Worm (Caenorhabditis elegans): ENCODE measurements around the gene fbxa-31.
"Not testable (repeated sequence)": the region's sequence is repeated elsewhere in the genome, so short reads cannot be mapped to it uniquely, and the experiment has no call there.

The fbxa-31 gene

ce11 chrIII:1273655-1274328 lies 2.6 kb upstream of the fbxa-31 start, which contains the start of gene fbxa-29:
TSS of gene fbxa-29 (minus strand) at chrIII:1273705.
- TF ChIP-seq nhr-80 (tag; optimal IDR thresholded peaks at IDR 0.05) (peak; percentile 30), nhr-179 (tag; optimal IDR thresholded peaks at IDR 0.05) (no peak)

ce11 chrIII:1269156-1269555 lies 2.1 kb downstream of the fbxa-31 start, which contains the start of gene fbxa-32:
TSS of gene fbxa-32 (minus strand) at chrIII:1269256.
- TF ChIP-seq ets-4 (GFP tag; optimal IDR thresholded peaks at IDR 0.05) = no peak
- no peak for TF ChIP-seq cebp-1 (GFP tag; IDR thresholded peaks at IDR 0.05)
- TF ChIP-seq cebp-1 (tag; optimal IDR thresholded peaks at IDR 0.05) = no peak
- no peak for TF ChIP-seq lsy-27 (tag; optimal IDR thresholded peaks at IDR 0.05; ENCODE audit: borderline replicate concordance, insufficient read depth)
- TF ChIP-seq nhr-80 (tag; optimal IDR thresholded peaks at IDR 0.05) = peak; percentile 36
- no peak for TF ChIP-seq ztf-3 (GFP tag; optimal IDR thresholded peaks at IDR 0.05)

ce11 chrIII:1266799-1267198 lies 4.4 kb downstream of the fbxa-31 start, which contains the start of gene fbxa-151:
TSS of gene fbxa-151 (minus strand) at chrIII:1266899.
- TF ChIP-seq unc-130 (GFP tag; optimal IDR thresholded peaks at IDR 0.05); gei-17 (GFP tag; optimal IDR thresholded peaks at IDR 0.05); nfya-2 (GFP tag; IDR thresholded peaks at IDR 0.05): not testable (repeated sequence)

ce11 chrIII:1263692-1264091 lies 7.5 kb downstream of the fbxa-31 start, which contains the start of gene srz-9:
TSS of gene srz-9 (plus strand) at chrIII:1263992.
- not testable (repeated sequence) for TF ChIP-seq dpff-1 (tag; optimal IDR thresholded peaks at IDR 0.05); aptf-3 (GFP tag; IDR thresholded peaks at IDR 0.05); Y56A3A.18 (GFP tag; IDR thresholded peaks at IDR 0.05)

ce11 chrIII:1261198-1261597 lies 10.0 kb downstream of the fbxa-31 start:
- TF ChIP-seq egrh-3 (GFP tag; IDR thresholded peaks at IDR 0.05) (peak; percentile 20), Y53F4B.3 (GFP tag; IDR thresholded peaks at IDR 0.05) (peak; percentile 93; the same call in 1 of the 2 replicates), ceh-91 (GFP tag; IDR thresholded peaks at IDR 0.05) (peak; percentile 9; the same call in 1 of the 2 replicates)

ce11 chrIII:1260304-1260703 lies 10.9 kb downstream of the fbxa-31 start:
- peak; percentile 98 for TF ChIP-seq egrh-3 (GFP tag; IDR thresholded peaks at IDR 0.05)

- TF ChIP-seq F57C9.4, repo-1, pha-4 (tag; optimal IDR thresholded peaks at IDR 0.05): not testable (repeated sequence)
Observed at ce11 chrIII:1258358-1258757, 12.9 kb downstream of the fbxa-31 start, which contains the start of gene fbxa-78. TSS of gene fbxa-78 (minus strand) at chrIII:1258458.

ce11 chrIII:1256519-1256918 lies 14.7 kb downstream of the fbxa-31 start, which contains the start of gene fbxa-208:
TSS of gene fbxa-208 (plus strand) at chrIII:1256819.
- TF ChIP-seq hmg-1.2 (GFP tag; IDR thresholded peaks at IDR 0.05); F57C9.4 (tag; optimal IDR thresholded peaks at IDR 0.05); mes-4 (tag; optimal IDR thresholded peaks at IDR 0.05): not testable (repeated sequence)

All from whole organism, young adult.